Fruit fly (Drosophila melanogaster): ENCODE data around the gene Pi4KIIIalpha.

The Pi4KIIIalpha gene

dm6 chrX:2593753-2594096, 30.9 kb upstream of the Pi4KIIIalpha start (continued):
- TF ChIP-seq NFAT (GFP tag; IDR thresholded peaks at IDR 0.05): peak; percentile 96
- TF ChIP-seq Usf (GFP tag; optimal IDR thresholded peaks at IDR 0.05): peak; percentile 82
- peak; percentile 93 for TF ChIP-seq her (GFP tag; optimal IDR thresholded peaks at IDR 0.05)
- TF ChIP-seq CG1832 (GFP tag; optimal IDR thresholded peaks at IDR 0.05): no peak
- TF ChIP-seq Hmr (GFP tag; optimal IDR thresholded peaks at IDR 0.05): peak; percentile 95
- peak; percentile 29 for TF ChIP-seq gsb-n (tag; optimal IDR thresholded peaks at IDR 0.05)
- TF ChIP-seq CG2889 (GFP tag; IDR thresholded peaks at IDR 0.05): peak; percentile 93
- peak; percentile 84 for TF ChIP-seq CG16863 (GFP tag; optimal IDR thresholded peaks at IDR 0.05)
- TF ChIP-seq Xbp1 (GFP tag; optimal IDR thresholded peaks at IDR 0.05): peak; percentile 92
- peak; percentile 88 for TF ChIP-seq ase (GFP tag; IDR thresholded peaks at IDR 0.05)
- no peak for TF ChIP-seq stwl (tag; optimal IDR thresholded peaks at IDR 0.05)
- TF ChIP-seq CG12071 (GFP tag; optimal IDR thresholded peaks at IDR 0.05): peak; percentile 96
- TF ChIP-seq insv (GFP tag; optimal IDR thresholded peaks at IDR 0.05): no peak
- TF ChIP-seq gsb (GFP tag; IDR thresholded peaks at IDR 0.05): peak; percentile 90
- TF ChIP-seq peb (GFP tag; IDR thresholded peaks at IDR 0.05): peak; percentile 84
- peak; percentile 98 for TF ChIP-seq Ets65A (GFP tag)
- TF ChIP-seq Hr51 (GFP tag; optimal IDR thresholded peaks at IDR 0.05): peak; percentile 81 to 88
- TF ChIP-seq HLHmδ (GFP tag; optimal IDR thresholded peaks at IDR 0.05): no peak
- TF ChIP-seq CG30020 (tag; optimal IDR thresholded peaks at IDR 0.05): no peak
- TF ChIP-seq esg (GFP tag; conservative IDR thresholded peaks at IDR 0.05): peak; percentile 93
- TF ChIP-seq CG18262 (tag; optimal IDR thresholded peaks at IDR 0.05): peak; percentile 75
- TF ChIP-seq pros (GFP tag; optimal IDR thresholded peaks at IDR 0.05): no peak
- peak; percentile 78 for TF ChIP-seq CG15011 (GFP tag; optimal IDR thresholded peaks at IDR 0.05)
- peak; percentile 90 for TF ChIP-seq jigr1 (GFP tag; IDR thresholded peaks at IDR 0.05)
- peak; percentile 86 for TF ChIP-seq danr (GFP tag; IDR thresholded peaks at IDR 0.05)
- TF ChIP-seq CG9727 (GFP tag; optimal IDR thresholded peaks at IDR 0.05): peak; percentile 87
- TF ChIP-seq unpg (GFP tag; optimal IDR thresholded peaks at IDR 0.05): peak; percentile 89
- peak; percentile 92 for TF ChIP-seq CG5245 (GFP tag; optimal IDR thresholded peaks at IDR 0.05)
- peak; percentile 86 to 87 for TF ChIP-seq chif (GFP tag; optimal IDR thresholded peaks at IDR 0.05)
- peak; percentile 94 for TF ChIP-seq otp (GFP tag; IDR thresholded peaks at IDR 0.05)
- TF ChIP-seq CG5180 (GFP tag; optimal IDR thresholded peaks at IDR 0.05): peak; percentile 73
- TF ChIP-seq CG3726 (GFP tag; IDR thresholded peaks at IDR 0.05): peak; percentile 87
- peak; percentile 88 for TF ChIP-seq Poxn (GFP tag; IDR thresholded peaks at IDR 0.05)
- TF ChIP-seq HmgZ (tag; optimal IDR thresholded peaks at IDR 0.05): peak; percentile 95
- TF ChIP-seq bsh (GFP tag; optimal IDR thresholded peaks at IDR 0.05): peak; percentile 48 to 78
- peak; percentile 90 for TF ChIP-seq CG30403 (GFP tag; optimal IDR thresholded peaks at IDR 0.05)
- TF ChIP-seq Nf-YB (GFP tag; optimal IDR thresholded peaks at IDR 0.05): peak; percentile 56
- peak; percentile 23 for TF ChIP-seq CG2116 (GFP tag; optimal IDR thresholded peaks at IDR 0.05)
- peak; percentile 91 for TF ChIP-seq CG6813 (GFP tag; optimal IDR thresholded peaks at IDR 0.05)
- peak; percentile 97 for TF ChIP-seq vvl (GFP tag; IDR thresholded peaks at IDR 0.05)
- no peak for TF ChIP-seq CG33557 (GFP tag; optimal IDR thresholded peaks at IDR 0.05)
- peak; percentile 74 for TF ChIP-seq tup (GFP tag; optimal IDR thresholded peaks at IDR 0.05)
- TF ChIP-seq bab2 (GFP tag; optimal IDR thresholded peaks at IDR 0.05): peak; percentile 90
- TF ChIP-seq bbx (GFP tag; IDR thresholded peaks at IDR 0.05; ENCODE audit: partially characterized antibody): no peak
- TF ChIP-seq Fer2 (tag; optimal IDR thresholded peaks at IDR 0.05): peak; percentile 52
- peak; percentile 79 for TF ChIP-seq CG12236 (GFP tag; optimal IDR thresholded peaks at IDR 0.05)
- peak; percentile 89 for TF ChIP-seq nmo (GFP tag; optimal IDR thresholded peaks at IDR 0.05)
- TF ChIP-seq Taf1 (GFP tag; IDR thresholded peaks at IDR 0.05): peak; percentile 94
- TF ChIP-seq pum (GFP tag; optimal IDR thresholded peaks at IDR 0.05): peak; percentile 90
- TF ChIP-seq exex (tag; optimal IDR thresholded peaks at IDR 0.05): peak; percentile 83
- peak; percentile 56 for TF ChIP-seq fd64A (GFP tag; optimal IDR thresholded peaks at IDR 0.05)
